Fruit fly (Drosophila melanogaster) whole organism, prepupa: ENCODE measurements around the gene CG42259.

Source experiments
- Blimp-1 ChIP-seq: fragments of 200-800 bp; sonication (Bioruptor generic); optimal IDR thresholded peaks from 3 replicates; lab custom pipeline; 2017; ENCODE audit warnings: missing biosample characterization, missing genetic modification characterization, mild to moderate bottlenecking, moderate library complexity, missing genetic modification reagents
- CG10631 ChIP-seq: fragments of 200-800 bp; sonication (Bioruptor generic); optimal IDR thresholded peaks from 2 replicates; lab custom pipeline; 2016; ENCODE audit warnings: missing biosample characterization, missing genetic modification characterization
- CG11294 ChIP-seq: fragments of 200-800 bp; sonication (Bioruptor generic); IDR thresholded peaks from 2 replicates; pipeline ENCODE4 v1.3.6; 2022; ENCODE audit warnings: missing biosample characterization, missing genetic modification characterization
- CG11902 ChIP-seq: fragments of 200-800 bp; sonication (Bioruptor generic); optimal IDR thresholded peaks from 3 replicates; lab custom pipeline; 2016; ENCODE audit warnings: missing biosample characterization, missing genetic modification characterization
- CG1621 ChIP-seq: fragments of 200-800 bp; sonication (Bioruptor generic); optimal IDR thresholded peaks from 3 replicates; lab custom pipeline; 2018; ENCODE audit warnings: missing biosample characterization, mild to moderate bottlenecking, missing genetic modification characterization
- CG16779 ChIP-seq: fragments of 200-800 bp; sonication (Bioruptor generic); optimal IDR thresholded peaks from 3 replicates; lab custom pipeline; 2017; ENCODE audit warnings: missing biosample characterization, mild to moderate bottlenecking, missing genetic modification characterization
- CG3032 ChIP-seq: fragments of 200-800 bp; optimal IDR thresholded peaks from 2 replicates; lab custom pipeline; 2019; ENCODE audit warnings: missing biosample characterization, mild to moderate bottlenecking, missing genetic modification characterization, moderate library complexity
- CG31627 ChIP-seq: fragments of 200-800 bp; sonication (Bioruptor generic); optimal IDR thresholded peaks from 3 replicates; lab custom pipeline; 2016; ENCODE audit warnings: missing biosample characterization, missing genetic modification characterization
- CG32006 ChIP-seq: fragments of 200-800 bp; sonication (Bioruptor generic); optimal IDR thresholded peaks from 3 replicates; lab custom pipeline; 2017; ENCODE audit warnings: missing biosample characterization, mild to moderate bottlenecking, missing genetic modification characterization
- CG34406 ChIP-seq: fragments of 200-800 bp; sonication (Bioruptor generic); optimal IDR thresholded peaks from 3 replicates; lab custom pipeline; 2016; ENCODE audit warnings: missing biosample characterization, missing genetic modification characterization
- CG3919 ChIP-seq: fragments of 200-800 bp; sonication (Bioruptor generic); optimal IDR thresholded peaks from 3 replicates; lab custom pipeline; 2016; ENCODE audit warnings: missing biosample characterization, missing genetic modification characterization
- CG4318 ChIP-seq: fragments of 200-800 bp; sonication (Bioruptor generic); optimal IDR thresholded peaks from 3 replicates; lab custom pipeline; 2017; ENCODE audit warnings: missing biosample characterization, mild to moderate bottlenecking, missing genetic modification characterization
- CG6163 ChIP-seq: fragments of 200-800 bp; sonication (Bioruptor generic); IDR thresholded peaks from 3 replicates; pipeline ENCODE4 v1.3.6; 2022; ENCODE audit warnings: missing biosample characterization, missing genetic modification characterization
- CG6276 ChIP-seq: fragments of 200-800 bp; sonication (Bioruptor generic); optimal IDR thresholded peaks from 2 replicates; lab custom pipeline; 2017; ENCODE audit warnings: missing biosample characterization, mild to moderate bottlenecking, missing genetic modification characterization
- CG6792 ChIP-seq: fragments of 200-800 bp; sonication (Bioruptor generic); optimal IDR thresholded peaks from 3 replicates; lab custom pipeline; 2016; ENCODE audit warnings: missing biosample characterization, missing genetic modification characterization
- CG6808 ChIP-seq: fragments of 200-800 bp; sonication (Bioruptor generic); optimal IDR thresholded peaks from 3 replicates; lab custom pipeline; 2017; ENCODE audit warnings: missing biosample characterization, missing genetic modification characterization, mild to moderate bottlenecking, moderate library complexity, missing genetic modification reagents
- CG8319 ChIP-seq: fragments of 200-800 bp; sonication (Bioruptor generic); optimal IDR thresholded peaks from 3 replicates; lab custom pipeline; 2016; ENCODE audit warnings: missing biosample characterization, missing genetic modification characterization
- CG9139 ChIP-seq: fragments of 200-800 bp; sonication (Bioruptor generic); optimal IDR thresholded peaks from 3 replicates; lab custom pipeline; 2017; ENCODE audit warnings: missing biosample characterization, mild to moderate bottlenecking, missing genetic modification characterization
- Eip75B ChIP-seq: fragments of 200-800 bp; sonication (Bioruptor generic); optimal IDR thresholded peaks from 3 replicates; lab custom pipeline; 2016; ENCODE audit warnings: missing biosample characterization, missing genetic modification characterization
- Eip78C ChIP-seq: fragments of 200-800 bp; sonication (Bioruptor generic); peaks from one replicate; lab custom pipeline; 2016; ENCODE audit warnings: missing biosample characterization, missing genetic modification characterization
- Eip93F ChIP-seq: fragments of 200-800 bp; sonication (Bioruptor generic); optimal IDR thresholded peaks from 2 replicates; lab custom pipeline; 2016; ENCODE audit warnings: missing biosample characterization, mild to moderate bottlenecking, missing genetic modification characterization
- Ets21C ChIP-seq: fragments of 200-800 bp; sonication (Bioruptor generic); optimal IDR thresholded peaks from 3 replicates; lab custom pipeline; 2016; ENCODE audit warnings: missing biosample characterization, missing genetic modification characterization
- Gug ChIP-seq: fragments of 200-800 bp; sonication (Bioruptor generic); IDR thresholded peaks from 2 replicates; pipeline ENCODE4 v1.3.6; 2022; ENCODE audit warnings: missing biosample characterization, missing genetic modification characterization
- Hr38 ChIP-seq: sonication (Bioruptor generic); optimal IDR thresholded peaks from 2 replicates; lab custom pipeline; 2016; ENCODE audit warnings: missing biosample characterization, missing genetic modification characterization
- Hr39 ChIP-seq: fragments of 200-800 bp; sonication (Bioruptor generic); optimal IDR thresholded peaks from 2 replicates; lab custom pipeline; 2016; ENCODE audit warnings: missing biosample characterization, missing genetic modification characterization
- Hr4 ChIP-seq: fragments of 200-800 bp; sonication (Bioruptor generic); optimal IDR thresholded peaks from 3 replicates; lab custom pipeline; 2016; ENCODE audit warnings: missing biosample characterization, missing genetic modification characterization
- Lpt ChIP-seq: fragments of 200-800 bp; sonication (Bioruptor generic); optimal IDR thresholded peaks from 3 replicates; lab custom pipeline; 2016; ENCODE audit warnings: missing biosample characterization, missing genetic modification characterization
- Met ChIP-seq: fragments of 200-800 bp; sonication (Bioruptor generic); optimal IDR thresholded peaks from 3 replicates; lab custom pipeline; 2016; ENCODE audit warnings: missing biosample characterization, missing genetic modification characterization
- OdsH ChIP-seq: fragments of 200-800 bp; sonication (Bioruptor generic); optimal IDR thresholded peaks from 3 replicates; lab custom pipeline; 2016; ENCODE audit warnings: missing biosample characterization, missing genetic modification characterization
- Smox ChIP-seq: fragments of 200-800 bp; sonication (Bioruptor generic); optimal IDR thresholded peaks from 3 replicates; lab custom pipeline; 2016; ENCODE audit warnings: missing biosample characterization, missing genetic modification characterization
- Sox102F ChIP-seq: fragments of 200-800 bp; sonication (Bioruptor generic); optimal IDR thresholded peaks from 2 replicates; lab custom pipeline; 2016; ENCODE audit warnings: missing biosample characterization, mild to moderate bottlenecking, missing genetic modification characterization
- Sox14 ChIP-seq: fragments of 200-800 bp; sonication (Bioruptor generic); optimal IDR thresholded peaks from 3 replicates; lab custom pipeline; 2016; ENCODE audit warnings: missing biosample characterization, missing genetic modification characterization
- achi ChIP-seq: fragments of 200-800 bp; sonication (Bioruptor generic); optimal IDR thresholded peaks from 3 replicates; lab custom pipeline; 2016; ENCODE audit warnings: missing biosample characterization, missing genetic modification characterization
- acj6 ChIP-seq: fragments of 200-800 bp; sonication (Bioruptor generic); optimal IDR thresholded peaks from 3 replicates; lab custom pipeline; 2016; ENCODE audit warnings: missing biosample characterization, missing genetic modification characterization
- cyc ChIP-seq: fragments of 200-800 bp; sonication (Bioruptor generic); optimal IDR thresholded peaks from 3 replicates; lab custom pipeline; 2016; ENCODE audit warnings: missing biosample characterization, missing genetic modification characterization
- dac ChIP-seq: fragments of 200-800 bp; sonication (Bioruptor generic); optimal IDR thresholded peaks from 2 replicates; lab custom pipeline; 2017; ENCODE audit warnings: missing biosample characterization, mild to moderate bottlenecking, missing genetic modification characterization
- dsx ChIP-seq: fragments of 200-800 bp; optimal IDR thresholded peaks from 3 replicates; lab custom pipeline; 2019; ENCODE audit warnings: missing biosample characterization, mild to moderate bottlenecking, missing genetic modification characterization, moderate library complexity; ENCODE audit not compliant: poor library complexity, severe bottlenecking
- eg ChIP-seq: fragments of 200-800 bp; sonication (Bioruptor generic); IDR thresholded peaks from 3 replicates; pipeline ENCODE4 v1.3.6; 2022; ENCODE audit warnings: missing biosample characterization, missing genetic modification characterization
- esn ChIP-seq: fragments of 200-800 bp; sonication (Bioruptor generic); optimal IDR thresholded peaks from 2 replicates; lab custom pipeline; 2016; ENCODE audit warnings: missing biosample characterization, mild to moderate bottlenecking, missing genetic modification characterization, moderate library complexity
- fd59A ChIP-seq: fragments of 200-800 bp; sonication (Bioruptor generic); optimal IDR thresholded peaks from 2 replicates; lab custom pipeline; 2017; ENCODE audit warnings: missing biosample characterization, mild to moderate bottlenecking, missing genetic modification characterization, missing genetic modification reagents
- fd85E ChIP-seq: fragments of 200-800 bp; sonication (Bioruptor generic); optimal IDR thresholded peaks from 3 replicates; lab custom pipeline; 2016; ENCODE audit warnings: missing biosample characterization, missing genetic modification characterization
- fkh ChIP-seq: fragments of 200-800 bp; sonication (Bioruptor generic); optimal IDR thresholded peaks from 3 replicates; lab custom pipeline; 2017; ENCODE audit warnings: missing biosample characterization, mild to moderate bottlenecking, missing genetic modification characterization, moderate library complexity
- lz ChIP-seq: fragments of 200-800 bp; sonication (Bioruptor generic); optimal IDR thresholded peaks from 3 replicates; lab custom pipeline; 2016; ENCODE audit warnings: missing biosample characterization, missing genetic modification characterization
- net ChIP-seq: fragments of 200-800 bp; sonication (Bioruptor generic); optimal IDR thresholded peaks from 3 replicates; lab custom pipeline; 2016; ENCODE audit warnings: missing biosample characterization, missing genetic modification characterization
- pdm3 ChIP-seq: fragments of 200-800 bp; sonication (Bioruptor generic); optimal IDR thresholded peaks from 3 replicates; lab custom pipeline; 2016; ENCODE audit warnings: missing biosample characterization, missing genetic modification characterization
- salr ChIP-seq, 2 experiments: fragments of 200-800 bp; sonication (Bioruptor generic); optimal IDR thresholded peaks; 3 replicates each; lab custom pipeline; 2016 to 2018; ENCODE audit warnings: missing biosample characterization in 2 of 2, missing genetic modification characterization in 2 of 2, mild to moderate bottlenecking in 1 of 2
- svp ChIP-seq: fragments of 200-800 bp; sonication (Bioruptor generic); peaks from one replicate; lab custom pipeline; 2016; ENCODE audit warnings: missing biosample characterization, missing genetic modification characterization
- vri ChIP-seq: fragments of 200-800 bp; sonication (Bioruptor generic); optimal IDR thresholded peaks from 3 replicates; lab custom pipeline; 2016; ENCODE audit warnings: missing biosample characterization, mild to moderate bottlenecking, missing genetic modification characterization

CG42259 gene

dm6 chrX:1051251-1051629, 5.2 kb downstream of the CG42259 start, which contains the start of gene CG14629 (continued):
- no peak for TF ChIP-seq CG34406 (GFP tag; lab: Kevin White, UChicago)
- TF ChIP-seq fd59A: no peak
- no peak for TF ChIP-seq Hr38 (GFP tag; lab: Kevin White, UChicago)
- TF ChIP-seq Ets21C (GFP tag; lab: Kevin White, UChicago): no peak
- no peak for TF ChIP-seq CG3919 (GFP tag; lab: Kevin White, UChicago)
- no peak for TF ChIP-seq dac (GFP tag; lab: Kevin White, UChicago)
- TF ChIP-seq CG6163: no peak
- no peak for TF ChIP-seq salr (GFP tag; optimal IDR thresholded peaks at IDR 0.05; lab: Kevin White, UChicago)
- no peak for TF ChIP-seq esn (GFP tag; lab: Kevin White, UChicago)
- no peak for TF ChIP-seq CG6792 (GFP tag; lab: Kevin White, UChicago)
- TF ChIP-seq Sox14 (GFP tag; lab: Kevin White, UChicago): peak; percentile 43
- peak; percentile 0 for TF ChIP-seq net (GFP tag; lab: Kevin White, UChicago)

- peak; percentile 45 for TF ChIP-seq CG6276 (GFP tag; lab: Kevin White, UChicago)
- peak; percentile 58 for TF ChIP-seq Ets21C (GFP tag; lab: Kevin White, UChicago)
- peak; percentile 66 for TF ChIP-seq net (GFP tag; lab: Kevin White, UChicago)
- TF ChIP-seq OdsH: peak; percentile 72
- TF ChIP-seq fkh (GFP tag; lab: Kevin White, UChicago): no peak
- peak; percentile 79 for TF ChIP-seq esn (GFP tag; lab: Kevin White, UChicago)
- TF ChIP-seq pdm3 (GFP tag; lab: Kevin White, UChicago): peak; percentile 70
- peak; percentile 12 for TF ChIP-seq Blimp-1 (GFP tag; lab: Kevin White, UChicago)
- TF ChIP-seq Sox102F (GFP tag; lab: Kevin White, UChicago): peak; percentile 70
- TF ChIP-seq acj6: peak; percentile 72
- TF ChIP-seq Sox14 (GFP tag; lab: Kevin White, UChicago): peak; percentile 63
- TF ChIP-seq Eip75B (GFP tag; lab: Kevin White, UChicago): peak; percentile 66
- TF ChIP-seq CG11902 (GFP tag; lab: Kevin White, UChicago): peak; percentile 64
- TF ChIP-seq CG1621 (tag; lab: Kevin White, UChicago): peak; percentile 57
- TF ChIP-seq CG3032 (tag; lab: Kevin White, UChicago): peak; percentile 56
- TF ChIP-seq dac (GFP tag; lab: Kevin White, UChicago): no peak
- peak; percentile 34 for TF ChIP-seq dsx
- peak; percentile 55 for TF ChIP-seq Hr4 (GFP tag; lab: Kevin White, UChicago)
- TF ChIP-seq svp (GFP tag; lab: Kevin White, UChicago): peak; percentile 95
- TF ChIP-seq CG9139 (GFP tag; lab: Kevin White, UChicago): peak; percentile 40
- TF ChIP-seq CG4318 (GFP tag; lab: Kevin White, UChicago): peak; percentile 33
- TF ChIP-seq CG6808 (GFP tag; lab: Kevin White, UChicago): peak; percentile 63
- peak; percentile 66 for TF ChIP-seq CG32006 (GFP tag; lab: Kevin White, UChicago)
- TF ChIP-seq Eip93F (GFP tag; lab: Kevin White, UChicago): no peak
- TF ChIP-seq CG31627 (GFP tag; lab: Kevin White, UChicago): peak; percentile 78
- no peak for TF ChIP-seq fd85E (GFP tag; lab: Kevin White, UChicago)
- peak; percentile 70 for TF ChIP-seq CG3919 (GFP tag; lab: Kevin White, UChicago)
- peak; percentile 77 for TF ChIP-seq Hr39 (GFP tag; lab: Kevin White, UChicago)
- TF ChIP-seq eg (GFP tag; lab: Robert Waterston, UW): peak; percentile 66; the same call in 2 of the 3 replicates
- TF ChIP-seq vri (GFP tag; lab: Kevin White, UChicago): peak; percentile 63
- peak; percentile 81 for TF ChIP-seq lz (GFP tag; lab: Kevin White, UChicago)
- TF ChIP-seq CG8319 (GFP tag; lab: Kevin White, UChicago): peak; percentile 63
- peak; percentile 91 for TF ChIP-seq Eip78C
- no peak for TF ChIP-seq Gug (GFP tag; lab: Robert Waterston, UW)
- TF ChIP-seq Smox (GFP tag; lab: Kevin White, UChicago): peak; percentile 68
- peak; percentile 25 for TF ChIP-seq CG16779 (tag; lab: Kevin White, UChicago)
- peak; percentile 64 for TF ChIP-seq achi (GFP tag; lab: Kevin White, UChicago)
- peak; percentile 41 for TF ChIP-seq fd59A
- peak; percentile 70 for TF ChIP-seq cyc (GFP tag; lab: Kevin White, UChicago)
- peak; percentile 70 for TF ChIP-seq CG10631 (GFP tag; lab: Kevin White, UChicago)
- TF ChIP-seq Lpt (GFP tag; lab: Kevin White, UChicago): no peak
- TF ChIP-seq Met (GFP tag; lab: Kevin White, UChicago): peak; percentile 78
- 0 out of 2 replicates have a peak, but pooled peaks have one; percentile 19 for TF ChIP-seq CG11294 (GFP tag; lab: Robert Waterston, UW)
Measured at dm6 chrX:1052684-1053389, 6.8 kb downstream of the CG42259 start.
